Worm (Caenorhabditis elegans): Measurements from ENCODE around the gene agmo-1.

Gene agmo-1

DNA sequence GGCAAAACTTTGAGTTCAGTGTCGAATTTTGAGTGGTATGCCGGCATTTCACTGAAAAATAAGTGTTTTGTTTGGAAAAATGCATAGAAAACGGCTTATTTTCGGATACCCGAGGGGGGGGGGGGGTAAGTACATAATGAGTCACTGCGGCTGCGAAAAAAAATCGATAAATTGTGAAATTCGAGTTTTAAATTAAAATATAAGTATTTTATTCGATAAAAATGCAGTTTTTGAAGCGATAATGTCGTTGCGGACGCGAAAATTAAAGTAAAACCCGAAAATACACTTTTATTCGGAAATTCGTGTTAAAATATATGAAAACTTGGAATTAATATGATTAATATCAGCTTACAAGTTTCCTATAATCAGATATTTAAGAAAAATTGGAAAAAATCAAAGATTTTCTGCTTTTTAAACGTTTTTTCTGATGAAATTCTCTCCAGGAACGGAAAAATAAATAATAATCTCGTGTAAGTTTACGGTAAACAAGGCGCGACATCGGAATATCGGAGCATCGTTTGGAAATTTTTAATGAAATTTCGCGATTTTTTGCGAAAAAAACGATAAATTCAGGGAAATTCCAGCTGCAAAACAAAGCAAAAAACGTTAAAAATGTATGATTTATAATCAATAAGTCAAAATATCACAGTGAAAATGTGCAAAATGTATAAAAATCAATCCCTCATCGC lies 19.8 kb upstream of the agmo-1 start, which contains the start of gene arx-5:
arx-5 (minus strand) TSS at position 51 of the 689 bp plus-strand sequence.
- peak; percentile 31 for TF ChIP-seq gmeb-1 (tag; optimal IDR thresholded peaks at IDR 0.05)
- TF ChIP-seq lin-39 (tag; optimal IDR thresholded peaks at IDR 0.05) = no peak
- no peak for TF ChIP-seq nhr-25 (tag; optimal IDR thresholded peaks at IDR 0.05)
- no peak for TF ChIP-seq zag-1 (tag; optimal IDR thresholded peaks at IDR 0.05)
- TF ChIP-seq lsy-2 (tag; optimal IDR thresholded peaks at IDR 0.05) = peak; percentile 19 to 44
- TF ChIP-seq ceh-16 (tag; optimal IDR thresholded peaks at IDR 0.05) = no peak
- TF ChIP-seq C34F6.9 (tag; optimal IDR thresholded peaks at IDR 0.05) = peak; percentile 33
- no peak for TF ChIP-seq nhr-12 (tag; optimal IDR thresholded peaks at IDR 0.05)
- TF ChIP-seq dmd-4 (tag; optimal IDR thresholded peaks at IDR 0.05) = no peak
- TF ChIP-seq alr-1 (tag; optimal IDR thresholded peaks at IDR 0.05) = no peak
- TF ChIP-seq unc-55 (GFP tag; optimal IDR thresholded peaks at IDR 0.05) = peak; percentile 32
- TF ChIP-seq sem-4 (tag; optimal IDR thresholded peaks at IDR 0.05) = peak; percentile 4
- peak; percentile 86 for TF ChIP-seq R02D3.7 (tag; optimal IDR thresholded peaks at IDR 0.05)
- TF ChIP-seq peb-1 (tag; optimal IDR thresholded peaks at IDR 0.05) = no peak
- TF ChIP-seq ama-1 (optimal IDR thresholded peaks at IDR 0.05) = peak; percentile 11

DNA sequence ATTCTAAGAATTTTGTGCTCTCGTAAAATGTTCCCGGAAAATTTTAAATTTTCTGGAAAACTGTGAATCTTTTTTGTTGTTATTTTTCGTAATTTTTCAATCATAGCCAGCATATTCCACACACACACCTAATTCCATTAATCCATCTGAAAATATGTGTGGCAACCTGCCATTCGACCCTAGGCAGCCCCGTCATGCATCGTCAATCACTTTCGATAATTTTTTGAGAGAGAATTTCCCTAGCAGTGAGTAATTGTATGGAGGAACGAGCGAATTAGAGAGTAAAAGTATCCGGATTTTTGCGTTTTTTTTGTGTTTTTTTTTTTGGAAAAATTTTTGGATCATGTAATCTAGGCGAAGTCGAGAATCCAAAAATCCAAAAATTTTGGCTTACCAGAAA lies 14.8 kb upstream of the agmo-1 start, which contains the start of gene BE10.4:
BE10.4 (plus strand) TSS at position 301 of the 400 bp plus-strand sequence.
- TF ChIP-seq lin-13 (GFP tag; optimal IDR thresholded peaks at IDR 0.05) (no peak), nhr-25 (tag; optimal IDR thresholded peaks at IDR 0.05) (no peak), ama-1 (optimal IDR thresholded peaks at IDR 0.05) (no peak), egl-27 (tag; optimal IDR thresholded peaks at IDR 0.05) (no peak), ztf-11 (tag; optimal IDR thresholded peaks at IDR 0.05) (no peak), snpc-4 (tag; optimal IDR thresholded peaks at IDR 0.05) (no peak), aly-2 (tag; optimal IDR thresholded peaks at IDR 0.05) (no peak), mbf-1 (tag; optimal IDR thresholded peaks at IDR 0.05) (no peak), ceh-82 (tag; optimal IDR thresholded peaks at IDR 0.05) (no peak), nhr-77 (tag; optimal IDR thresholded peaks at IDR 0.05) (no peak), gmeb-1 (tag; optimal IDR thresholded peaks at IDR 0.05) (no peak), Y55F3AM.14 (GFP tag; optimal IDR thresholded peaks at IDR 0.05) (no peak), blmp-1 (tag; optimal IDR thresholded peaks at IDR 0.05; ENCODE audit: insufficient read depth) (no peak)

DNA sequence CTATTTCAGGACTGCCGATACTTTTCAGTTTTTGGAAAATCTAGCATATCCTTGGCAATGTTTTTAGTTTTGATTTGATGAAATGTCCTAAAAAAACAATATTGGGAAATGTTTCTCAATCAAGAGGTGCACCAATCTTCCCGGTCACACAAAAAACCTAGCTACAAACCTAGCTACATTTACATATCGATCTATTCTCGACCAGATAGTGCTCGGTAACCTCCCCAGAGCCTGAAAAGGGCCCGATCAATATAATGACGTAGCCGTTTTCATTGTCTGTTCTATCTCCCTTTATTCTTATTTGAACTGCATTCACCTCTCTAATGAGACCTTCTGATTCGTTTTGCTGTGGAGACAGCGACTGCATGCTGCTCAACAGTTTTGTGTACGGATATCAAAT lies 9.4 kb upstream of the agmo-1 start, which contains the start of gene BE10.3:
BE10.3 (plus strand) TSS at position 301 of the 400 bp plus-strand sequence.
- TF ChIP-seq ztf-11 (tag; optimal IDR thresholded peaks at IDR 0.05) (no peak), ceh-82 (tag; optimal IDR thresholded peaks at IDR 0.05) (no peak), fos-1 (tag; optimal IDR thresholded peaks at IDR 0.05) (no peak), snpc-4 (tag; optimal IDR thresholded peaks at IDR 0.05) (no peak)

DNA sequence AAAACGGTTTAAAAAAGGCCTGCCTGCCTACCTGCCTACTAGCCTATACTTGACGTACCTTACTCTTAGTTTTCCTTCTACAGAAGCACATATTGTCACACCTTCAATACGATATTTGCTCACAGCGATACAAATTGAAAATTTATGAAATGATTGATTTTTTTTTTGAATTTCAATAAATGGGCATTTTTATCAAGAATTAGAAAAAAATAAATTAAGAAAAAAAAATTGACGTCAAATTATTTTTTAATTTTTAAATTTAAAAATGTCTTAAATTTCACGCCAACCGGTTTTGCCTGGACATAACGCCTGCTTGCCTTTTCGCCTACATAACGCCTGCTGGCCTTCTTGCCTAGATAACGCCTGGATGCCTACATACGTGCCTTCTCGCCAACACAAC lies 8.3 kb upstream of the agmo-1 start, which contains the start of gene BE10.5:
BE10.5 (minus strand) TSS at position 101 of the 400 bp plus-strand sequence.
- no peak for TF ChIP-seq lin-13 (GFP tag; optimal IDR thresholded peaks at IDR 0.05)
- no peak for TF ChIP-seq ceh-82 (tag; optimal IDR thresholded peaks at IDR 0.05)
- TF ChIP-seq egl-27 (tag; optimal IDR thresholded peaks at IDR 0.05) = no peak
- TF ChIP-seq ztf-11 (tag; optimal IDR thresholded peaks at IDR 0.05) = no peak
- no peak for TF ChIP-seq unc-55 (GFP tag; optimal IDR thresholded peaks at IDR 0.05)
- TF ChIP-seq ZK546.5 (tag; optimal IDR thresholded peaks at IDR 0.05) = no peak
- no peak for TF ChIP-seq ztf-1 (GFP tag; conservative IDR thresholded peaks at IDR 0.05)

DNA sequence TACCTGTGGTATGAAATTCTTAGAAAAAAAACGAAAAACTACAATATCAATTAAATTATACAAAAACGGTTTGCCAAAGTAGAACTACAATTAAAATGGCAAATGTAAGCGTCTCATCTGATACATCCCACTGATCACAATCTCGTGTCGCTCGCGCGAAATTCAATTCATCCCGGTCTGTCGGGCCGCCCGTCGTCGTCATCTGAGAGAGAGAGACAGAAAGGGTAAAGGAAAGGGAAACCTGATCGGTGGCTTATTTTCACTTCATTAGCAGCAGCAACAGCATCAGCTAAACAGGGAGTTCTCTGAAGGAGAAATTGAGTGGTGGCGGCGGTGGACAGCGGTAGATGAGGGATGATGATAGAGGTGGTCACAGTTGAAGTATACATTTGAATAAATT lies 2.2 kb upstream of the agmo-1 start:
- TF ChIP-seq sem-4 (tag; optimal IDR thresholded peaks at IDR 0.05) (peak; percentile 56), ceh-16 (tag; optimal IDR thresholded peaks at IDR 0.05) (peak; percentile 58), mdl-1 (tag; optimal IDR thresholded peaks at IDR 0.05) (no peak), blmp-1 (tag; optimal IDR thresholded peaks at IDR 0.05; ENCODE audit: insufficient read depth) (peak; percentile 93), nhr-25 (tag; optimal IDR thresholded peaks at IDR 0.05) (peak; percentile 18), C34F6.9 (tag; optimal IDR thresholded peaks at IDR 0.05) (no peak), nhr-77 (tag; optimal IDR thresholded peaks at IDR 0.05) (no peak), zag-1 (tag; optimal IDR thresholded peaks at IDR 0.05) (no peak), unc-62 (GFP tag; optimal IDR thresholded peaks at IDR 0.05) (no peak), lin-39 (tag; optimal IDR thresholded peaks at IDR 0.05) (no peak), fos-1 (tag; optimal IDR thresholded peaks at IDR 0.05) (peak; percentile 47)

DNA sequence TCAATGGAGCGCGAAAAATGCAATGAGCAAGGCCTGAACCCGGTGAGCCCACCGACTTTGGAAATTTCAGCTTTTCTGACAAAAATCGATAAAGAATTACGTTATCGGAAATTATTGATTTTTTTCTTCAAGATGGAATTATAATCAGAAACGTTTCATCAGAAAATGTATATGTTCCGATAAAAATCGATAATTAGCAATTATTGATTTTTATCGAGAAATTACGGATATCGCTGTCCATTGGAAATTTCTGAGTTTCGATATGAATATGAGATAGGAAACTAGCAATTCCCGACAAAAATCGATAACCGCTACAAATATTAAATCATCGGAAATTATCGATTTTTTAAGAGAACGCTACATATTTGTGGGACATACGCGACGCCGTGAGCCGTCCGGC lies 4.2 kb downstream of the agmo-1 start:
- TF ChIP-seq alr-1 (tag; optimal IDR thresholded peaks at IDR 0.05) (no peak), elt-3 (tag; optimal IDR thresholded peaks at IDR 0.05) (no peak), Y55F3AM.14 (GFP tag; optimal IDR thresholded peaks at IDR 0.05) (no peak), unc-39 (tag; optimal IDR thresholded peaks at IDR 0.05) (no peak), R02D3.7 (tag; optimal IDR thresholded peaks at IDR 0.05) (no peak), snpc-4 (tag; optimal IDR thresholded peaks at IDR 0.05) (no peak), elt-1 (tag; optimal IDR thresholded peaks at IDR 0.05) (no peak), nhr-10 (tag; optimal IDR thresholded peaks at IDR 0.05) (no peak), ama-1 (optimal IDR thresholded peaks at IDR 0.05) (no peak), sma-3 (GFP tag; optimal IDR thresholded peaks at IDR 0.05) (no peak), ceh-82 (tag; optimal IDR thresholded peaks at IDR 0.05) (no peak), ztf-1 (GFP tag; conservative IDR thresholded peaks at IDR 0.05) (no peak), blmp-1 (tag; optimal IDR thresholded peaks at IDR 0.05; ENCODE audit: insufficient read depth) (no peak), lin-13 (GFP tag; optimal IDR thresholded peaks at IDR 0.05) (no peak)
